Fruit fly (Drosophila melanogaster) whole organism, wandering third instar larva: Measurements from ENCODE around the gene CG34347.

ENCODE experiments used
- Abd-B ChIP-seq: fragments of >200 bp; optimal IDR thresholded peaks from 2 replicates; lab custom pipeline; 2017; ENCODE audit warnings: missing biosample characterization, missing genetic modification characterization
- CG32264 ChIP-seq: fragments of 200-800 bp; sonication (Bioruptor generic); optimal IDR thresholded peaks from 2 replicates; lab custom pipeline; 2016; ENCODE audit warnings: missing biosample characterization, missing genetic modification characterization
- CG9705 ChIP-seq: fragments of 200-800 bp; sonication (Bioruptor generic); optimal IDR thresholded peaks from 2 replicates; lab custom pipeline; 2018; ENCODE audit warnings: missing biosample characterization, mild to moderate bottlenecking, missing genetic modification characterization
- CrebA ChIP-seq: fragments of 200-800 bp; sonication (Bioruptor generic); optimal IDR thresholded peaks from 2 replicates; lab custom pipeline; 2016; ENCODE audit warnings: missing biosample characterization, mild to moderate bottlenecking, missing genetic modification characterization, borderline replicate concordance
- Dfd ChIP-seq: fragments of >200 bp; optimal IDR thresholded peaks from 2 replicates; lab custom pipeline; 2017; ENCODE audit warnings: missing biosample characterization, missing genetic modification characterization
- Dif ChIP-seq: fragments of 200-275, 200-300 bp; sonication (Bioruptor generic); optimal IDR thresholded peaks from 2 replicates; lab custom pipeline; 2018; ENCODE audit warnings: missing biosample characterization, missing genetic modification characterization; ENCODE audit not compliant: partially characterized antibody
- GATAd ChIP-seq: sonication (Bioruptor generic); optimal IDR thresholded peaks from 2 replicates; lab custom pipeline; 2016; ENCODE audit warnings: missing biosample characterization, missing genetic modification characterization
- HLH106 ChIP-seq: fragments of 200-800 bp; optimal IDR thresholded peaks from 3 replicates; lab custom pipeline; 2019; ENCODE audit warnings: missing biosample characterization, mild to moderate bottlenecking, missing genetic modification characterization, moderate library complexity
- Hnf4 ChIP-seq: fragments of 200-800 bp; sonication (Bioruptor generic); optimal IDR thresholded peaks from 2 replicates; lab custom pipeline; 2016; ENCODE audit warnings: missing biosample characterization, mild to moderate bottlenecking, missing genetic modification characterization
- Hr78 ChIP-seq: fragments of >200 bp; optimal IDR thresholded peaks from 2 replicates; lab custom pipeline; 2017; ENCODE audit warnings: missing biosample characterization, missing genetic modification characterization
- Hr83 ChIP-seq: fragments of 200-300 bp; sonication (Bioruptor generic); optimal IDR thresholded peaks from 2 replicates; lab custom pipeline; 2016; ENCODE audit warnings: missing biosample characterization, mild to moderate bottlenecking, missing genetic modification characterization, moderate library complexity; ENCODE audit not compliant: poor library complexity, severe bottlenecking
- Jra ChIP-seq: sonication (Bioruptor generic); optimal IDR thresholded peaks from 2 replicates; lab custom pipeline; 2016; ENCODE audit warnings: missing biosample characterization, missing genetic modification characterization
- Mio ChIP-seq: sonication (Bioruptor generic); optimal IDR thresholded peaks from 2 replicates; lab custom pipeline; 2016; ENCODE audit warnings: missing biosample characterization, missing genetic modification characterization
- Myc ChIP-seq: fragments of >200 bp; optimal IDR thresholded peaks from 2 replicates; lab custom pipeline; 2017
- N ChIP-seq: fragments of >200 bp; optimal IDR thresholded peaks from 2 replicates; lab custom pipeline; 2018; ENCODE audit warnings: missing biosample characterization, missing external identifiers, missing genetic modification characterization
- OdsH ChIP-seq: fragments of 200-800 bp; sonication (Bioruptor generic); optimal IDR thresholded peaks from 2 replicates; lab custom pipeline; 2016; ENCODE audit warnings: missing biosample characterization, mild to moderate bottlenecking, missing genetic modification characterization
- Rel ChIP-seq, 2 experiments: fragments of 200-800 bp; sonication (Bioruptor generic) in 1 of 2; optimal IDR thresholded peaks; 2 replicates in 1 of 2; 3 replicates in 1 of 2; lab custom pipeline; 2016 to 2019; ENCODE audit warnings: mild to moderate bottlenecking in 2 of 2, missing biosample characterization in 2 of 2, missing genetic modification characterization in 2 of 2, moderate library complexity in 1 of 2
- Sp1 ChIP-seq: fragments of 200-800 bp; sonication (Bioruptor generic); optimal IDR thresholded peaks from 3 replicates; lab custom pipeline; 2019; ENCODE audit warnings: missing biosample characterization, mild to moderate bottlenecking, missing genetic modification characterization, moderate library complexity
- Vsx2 ChIP-seq: fragments of 200-300, 225-300 bp; sonication (Bioruptor generic); optimal IDR thresholded peaks from 2 replicates; lab custom pipeline; 2018; ENCODE audit warnings: missing biosample characterization, missing genetic modification characterization; ENCODE audit not compliant: partially characterized antibody
- br ChIP-seq: fragments of 200-800 bp; sonication (Bioruptor generic); optimal IDR thresholded peaks from 2 replicates; lab custom pipeline; 2016; ENCODE audit warnings: missing biosample characterization, missing genetic modification characterization
- brk ChIP-seq: fragments of 200-800 bp; sonication (Bioruptor generic); optimal IDR thresholded peaks from 2 replicates; lab custom pipeline; 2016; ENCODE audit warnings: missing biosample characterization, mild to moderate bottlenecking, missing genetic modification characterization
- dl ChIP-seq, 2 experiments: fragments of 175-275, 200-275 bp in 1 of 2; fragments of 200-275 bp in 1 of 2; sonication (Bioruptor generic); optimal IDR thresholded peaks; lab custom pipeline; 2018; ENCODE audit warnings: mild to moderate bottlenecking in 2 of 2, missing biosample characterization in 2 of 2, missing genetic modification characterization in 2 of 2, moderate library complexity in 2 of 2; ENCODE audit not compliant: partially characterized antibody in 2 of 2, insufficient read depth in 1 of 2
- dmrt93B ChIP-seq: fragments of 200-800 bp; sonication (Bioruptor generic); optimal IDR thresholded peaks from 2 replicates; lab custom pipeline; 2018; ENCODE audit warnings: missing biosample characterization, mild to moderate bottlenecking, missing genetic modification characterization
- dsf ChIP-seq: sonication (Bioruptor generic); optimal IDR thresholded peaks from 2 replicates; lab custom pipeline; 2016; ENCODE audit warnings: missing biosample characterization, missing genetic modification characterization, borderline replicate concordance
- ey ChIP-seq: fragments of 200-800 bp; sonication (Bioruptor generic); optimal IDR thresholded peaks from 2 replicates; lab custom pipeline; 2016; ENCODE audit warnings: missing biosample characterization, missing genetic modification characterization
- foxo ChIP-seq, 2 experiments: fragments of 200-800 bp; sonication (Bioruptor generic); optimal IDR thresholded peaks; 2 replicates in 1 of 2; 3 replicates in 1 of 2; lab custom pipeline; 2016 to 2017; ENCODE audit warnings: missing biosample characterization in 2 of 2, missing genetic modification characterization in 2 of 2
- fru ChIP-seq: fragments of 200-800 bp; sonication (Bioruptor generic); optimal IDR thresholded peaks from 3 replicates; lab custom pipeline; 2016; ENCODE audit warnings: missing biosample characterization, mild to moderate bottlenecking, missing genetic modification characterization
- h ChIP-seq: fragments of 200-800 bp; sonication (Bioruptor generic); optimal IDR thresholded peaks from 3 replicates; lab custom pipeline; 2016; ENCODE audit warnings: missing biosample characterization, mild to moderate bottlenecking, missing genetic modification characterization
- jim ChIP-seq: fragments of 175-275, 200-325 bp; sonication (Bioruptor generic); optimal IDR thresholded peaks from 2 replicates; lab custom pipeline; 2016; ENCODE audit warnings: missing biosample characterization, mild to moderate bottlenecking, missing genetic modification characterization
- lola ChIP-seq: fragments of >200 bp; optimal IDR thresholded peaks from 2 replicates; lab custom pipeline; 2017; ENCODE audit warnings: missing biosample characterization, missing genetic modification characterization
- pan ChIP-seq: fragments of >200 bp; optimal IDR thresholded peaks from 2 replicates; lab custom pipeline; 2017
- psq ChIP-seq: fragments of 200-800 bp; sonication (Bioruptor generic); optimal IDR thresholded peaks from 3 replicates; lab custom pipeline; 2017; ENCODE audit warnings: missing biosample characterization, mild to moderate bottlenecking, missing genetic modification characterization, moderate library complexity
- rgr ChIP-seq: fragments of 200-800 bp; sonication (Bioruptor generic); optimal IDR thresholded peaks from 3 replicates; lab custom pipeline; 2016; ENCODE audit warnings: missing biosample characterization, mild to moderate bottlenecking, missing genetic modification characterization
- sage ChIP-seq: fragments of 200-800 bp; sonication (Bioruptor generic); optimal IDR thresholded peaks from 2 replicates; lab custom pipeline; 2016; ENCODE audit warnings: missing biosample characterization, mild to moderate bottlenecking, missing genetic modification characterization
- sv ChIP-seq: fragments of 200-800 bp; sonication (Bioruptor generic); optimal IDR thresholded peaks from 3 replicates; lab custom pipeline; 2016; ENCODE audit warnings: missing biosample characterization, missing genetic modification characterization
- tai ChIP-seq: sonication (Bioruptor generic); optimal IDR thresholded peaks from 2 replicates; lab custom pipeline; 2016; ENCODE audit warnings: missing biosample characterization, missing genetic modification characterization
- usp ChIP-seq: fragments of >200 bp; optimal IDR thresholded peaks from 2 replicates; lab custom pipeline; 2017; ENCODE audit warnings: missing biosample characterization, missing genetic modification characterization
- woc ChIP-seq: sonication (Bioruptor generic); optimal IDR thresholded peaks from 2 replicates; lab custom pipeline; 2016; ENCODE audit warnings: missing biosample characterization, mild to moderate bottlenecking, missing genetic modification characterization

CG34347 gene

dm6 chr3R:31287522-31287921 is 23.4 kb upstream of the CG34347 start:
- TF ChIP-seq N (GFP tag; lab: Kevin White, UChicago) (no peak), pan (lab: Kevin White, UChicago) (no peak), foxo (GFP tag; optimal IDR thresholded peaks at IDR 0.05; lab: Kevin White, UChicago) (peak in 1 of 2 experiments; percentile 11), Sp1 (GFP tag; lab: Kevin White, UChicago) (no peak), tai (no peak), Myc (lab: Kevin White, UChicago) (no peak), dl (GFP tag; optimal IDR thresholded peaks at IDR 0.05; lab: Kevin White, UChicago; ENCODE audit: insufficient read depth in 1 of 2, partially characterized antibody in 2 of 2) (no peak), br (GFP tag; lab: Kevin White, UChicago) (peak; percentile 1), h (peak; percentile 22), woc (GFP tag; lab: Kevin White, UChicago) (no peak), fru (GFP tag; lab: Kevin White, UChicago) (no peak)

- TF ChIP-seq Jra (GFP tag; lab: Kevin White, UChicago), result no peak
- TF ChIP-seq woc (GFP tag; lab: Kevin White, UChicago), result no peak
- TF ChIP-seq Myc (lab: Kevin White, UChicago), result no peak
- TF ChIP-seq lola (GFP tag; lab: Kevin White, UChicago), result no peak
- TF ChIP-seq brk (GFP tag; lab: Kevin White, UChicago), result no peak
- no peak for TF ChIP-seq Abd-B
- TF ChIP-seq Vsx2 (GFP tag; lab: Kevin White, UChicago), result no peak
- no peak for TF ChIP-seq OdsH (GFP tag; lab: Kevin White, UChicago)
- no peak for TF ChIP-seq Dif (GFP tag; lab: Kevin White, UChicago)
- TF ChIP-seq Dfd, result no peak
- no peak for TF ChIP-seq CG9705
- no peak for TF ChIP-seq N (GFP tag; lab: Kevin White, UChicago)
These were observed 20.8 kb upstream of the CG34347 start for dm6 chr3R:31290195-31290594.

DNA sequence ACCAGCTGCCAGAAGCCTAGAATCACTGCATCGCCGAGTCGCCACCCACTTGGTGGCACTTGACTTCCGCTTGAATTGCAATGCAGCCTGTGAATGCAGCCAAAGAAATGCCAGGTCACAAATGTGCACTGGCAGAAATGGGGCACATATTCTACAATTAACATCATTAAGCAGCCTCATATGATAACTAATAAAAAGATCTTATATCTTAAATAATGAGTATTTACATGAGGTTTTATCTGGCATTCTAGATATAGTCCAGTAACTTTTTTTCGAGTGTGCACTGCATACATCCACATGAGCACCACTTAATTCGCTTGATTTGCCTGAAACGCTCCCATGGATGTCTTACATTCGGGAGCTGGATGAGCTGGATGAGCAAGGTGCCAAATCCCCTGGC is 15.3 kb upstream of the CG34347 start:
- TF ChIP-seq Jra (GFP tag; lab: Kevin White, UChicago) (no peak), Hr78 (no peak), Rel (GFP tag; optimal IDR thresholded peaks at IDR 0.05; lab: Kevin White, UChicago) (no peak), Rel (tag; optimal IDR thresholded peaks at IDR 0.05; lab: Kevin White, UChicago) (no peak), Dfd (no peak), Hnf4 (no peak), Abd-B (no peak), woc (GFP tag; lab: Kevin White, UChicago) (no peak), dl (GFP tag; optimal IDR thresholded peaks at IDR 0.05; lab: Kevin White, UChicago; ENCODE audit: insufficient read depth in 1 of 2, partially characterized antibody in 2 of 2) (no peak), CrebA (GFP tag; lab: Kevin White, UChicago) (no peak), N (GFP tag; lab: Kevin White, UChicago) (no peak), GATAd (GFP tag; lab: Kevin White, UChicago) (no peak), pan (lab: Kevin White, UChicago) (no peak), rgr (GFP tag; lab: Kevin White, UChicago) (peak; percentile 21), tai (no peak), jim (GFP tag; lab: Kevin White, UChicago) (no peak), HLH106 (tag; lab: Kevin White, UChicago) (peak; percentile 41), usp (GFP tag; lab: Kevin White, UChicago) (no peak), lola (GFP tag; lab: Kevin White, UChicago) (no peak), foxo (GFP tag; optimal IDR thresholded peaks at IDR 0.05; lab: Kevin White, UChicago) (peak in 1 of 2 experiments; percentile 3), dsf (GFP tag; lab: Kevin White, UChicago) (no peak), ey (peak; percentile 17), h (no peak), br (GFP tag; lab: Kevin White, UChicago) (no peak), Hr83 (GFP tag; lab: Kevin White, UChicago) (no peak), Sp1 (GFP tag; lab: Kevin White, UChicago) (no peak), CG32264 (GFP tag; lab: Kevin White, UChicago) (no peak), Vsx2 (GFP tag; lab: Kevin White, UChicago) (no peak), fru (GFP tag; lab: Kevin White, UChicago) (peak; percentile 8), Myc (lab: Kevin White, UChicago) (no peak), brk (GFP tag; lab: Kevin White, UChicago) (no peak), OdsH (GFP tag; lab: Kevin White, UChicago) (peak; percentile 22), Mio (GFP tag; lab: Kevin White, UChicago) (no peak), dmrt93B (no peak), sv (GFP tag; lab: Kevin White, UChicago) (no peak), sage (GFP tag; lab: Kevin White, UChicago) (no peak), psq (GFP tag; lab: Kevin White, UChicago) (no peak)
